Fruit fly (Drosophila melanogaster) whole organism, embryonic: ENCODE results near the gene RpL37A.

Experiments
- Abd-B ChIP-seq: fragments of 200-800 bp; sonication (Bioruptor generic); optimal IDR thresholded peaks from 2 replicates; lab custom pipeline; 2018; ENCODE audit warnings: missing biosample characterization, mild to moderate bottlenecking, missing genetic modification characterization, moderate library complexity
- Ada2b ChIP-seq: fragments of 200-800 bp; sonication (Bioruptor generic); IDR thresholded peaks from 2 replicates; pipeline ENCODE4 v1.3.6; 2022; ENCODE audit warnings: missing biosample characterization, missing genetic modification characterization
- Adf1 ChIP-seq: fragments of 200-800 bp; sonication (Bioruptor generic); IDR thresholded peaks from 2 replicates; pipeline ENCODE4 v1.3.6; 2022; ENCODE audit warnings: missing biosample characterization, missing genetic modification characterization
- Antp ChIP-seq: fragments of 200-800 bp; sonication (Bioruptor generic); optimal IDR thresholded peaks from 3 replicates; lab custom pipeline; 2016; ENCODE audit warnings: missing biosample characterization, missing genetic modification characterization
- CG10565 ChIP-seq: fragments of 200-800 bp; sonication (Bioruptor generic); optimal IDR thresholded peaks from 3 replicates; lab custom pipeline; 2016; ENCODE audit warnings: missing biosample characterization, mild to moderate bottlenecking, missing genetic modification characterization
- CG10979 ChIP-seq: fragments of 200-800 bp; sonication (Bioruptor generic); optimal IDR thresholded peaks from 2 replicates; lab custom pipeline; 2018; ENCODE audit warnings: missing biosample characterization, mild to moderate bottlenecking, missing genetic modification characterization, moderate library complexity
- CG11504 ChIP-seq: fragments of 200-800 bp; sonication (Bioruptor generic); optimal IDR thresholded peaks from 3 replicates; lab custom pipeline; 2019; ENCODE audit warnings: missing biosample characterization, mild to moderate bottlenecking, missing genetic modification characterization, moderate library complexity
- CG12659 ChIP-seq: fragments of 200-800 bp; sonication (Bioruptor generic); optimal IDR thresholded peaks from 3 replicates; lab custom pipeline; 2017; ENCODE audit warnings: mild to moderate bottlenecking, missing biosample characterization, missing genetic modification reagents, missing genetic modification characterization
- CG13424 ChIP-seq: fragments of 200-800 bp; sonication (Bioruptor generic); optimal IDR thresholded peaks from 2 replicates; lab custom pipeline; 2019; ENCODE audit warnings: missing biosample characterization, mild to moderate bottlenecking, missing genetic modification characterization, moderate library complexity
- CG14441 ChIP-seq: fragments of 200-800 bp; sonication (Bioruptor generic); IDR thresholded peaks from 2 replicates; pipeline ENCODE4 v1.3.6; 2022; ENCODE audit warnings: missing biosample characterization, missing genetic modification characterization
- CG14710 ChIP-seq: fragments of 200-800 bp; sonication (Bioruptor generic); optimal IDR thresholded peaks from 3 replicates; lab custom pipeline; 2019; ENCODE audit warnings: missing biosample characterization, mild to moderate bottlenecking, missing genetic modification characterization, moderate library complexity
- CG15601 ChIP-seq: fragments of 200-800 bp; sonication (Bioruptor generic); optimal IDR thresholded peaks from 3 replicates; lab custom pipeline; 2019; ENCODE audit warnings: missing biosample characterization, mild to moderate bottlenecking, missing genetic modification characterization, moderate library complexity
- CG1603 ChIP-seq: fragments of 200-800 bp; sonication (Bioruptor generic); optimal IDR thresholded peaks from 2 replicates; lab custom pipeline; 2019; ENCODE audit warnings: missing biosample characterization, mild to moderate bottlenecking, missing genetic modification characterization, moderate library complexity
- CG1647 ChIP-seq: fragments of 200-800 bp; sonication (Bioruptor generic); optimal IDR thresholded peaks from 3 replicates; lab custom pipeline; 2016; ENCODE audit warnings: missing biosample characterization, missing genetic modification characterization
- CG17359 ChIP-seq: fragments of 200-800 bp; sonication (Bioruptor generic); optimal IDR thresholded peaks from 3 replicates; lab custom pipeline; 2018; ENCODE audit warnings: missing biosample characterization, mild to moderate bottlenecking, missing genetic modification characterization, moderate library complexity
- CG17802 ChIP-seq: fragments of 200-800 bp; sonication (Bioruptor generic); optimal IDR thresholded peaks from 2 replicates; lab custom pipeline; 2018; ENCODE audit warnings: missing biosample characterization, mild to moderate bottlenecking, missing genetic modification characterization, moderate library complexity
- CG2889 ChIP-seq: fragments of 200-800 bp; sonication (Bioruptor generic); IDR thresholded peaks from 3 replicates; pipeline ENCODE4 v1.3.6; 2022; ENCODE audit warnings: missing biosample characterization, missing genetic modification characterization
- CG3407 ChIP-seq: fragments of 200-800 bp; sonication (Bioruptor generic); optimal IDR thresholded peaks from 2 replicates; lab custom pipeline; 2018; ENCODE audit warnings: missing biosample characterization, mild to moderate bottlenecking, missing genetic modification characterization
- CG3995 ChIP-seq: fragments of 200-800 bp; sonication (Bioruptor generic); optimal IDR thresholded peaks from 3 replicates; lab custom pipeline; 2016; ENCODE audit warnings: missing biosample characterization, missing genetic modification characterization
- CG4404 ChIP-seq: fragments of 200-800 bp; sonication (Bioruptor generic); IDR thresholded peaks from 2 replicates; pipeline ENCODE4 v1.3.6; 2022; ENCODE audit warnings: missing biosample characterization, missing genetic modification characterization
- CG4854 ChIP-seq: fragments of 200-800 bp; sonication (Bioruptor generic); optimal IDR thresholded peaks from 2 replicates; lab custom pipeline; 2016; ENCODE audit warnings: missing biosample characterization, missing genetic modification characterization, inconsistent platforms
- CG6254 ChIP-seq: fragments of 200-800 bp; sonication (Bioruptor generic); optimal IDR thresholded peaks from 3 replicates; lab custom pipeline; 2017; ENCODE audit warnings: mild to moderate bottlenecking, missing biosample characterization, missing genetic modification reagents, missing genetic modification characterization
- CG6854 ChIP-seq: fragments of 200-800 bp; sonication (Bioruptor generic); optimal IDR thresholded peaks from 3 replicates; lab custom pipeline; 2017; ENCODE audit warnings: missing biosample characterization, mild to moderate bottlenecking, missing genetic modification characterization
- CG8944 ChIP-seq: fragments of 200-800 bp; sonication (Bioruptor generic); optimal IDR thresholded peaks from 3 replicates; lab custom pipeline; 2016; ENCODE audit warnings: missing biosample characterization, missing genetic modification characterization
- HLH4C ChIP-seq: fragments of 200-800 bp; sonication (Bioruptor generic); IDR thresholded peaks from 3 replicates; pipeline ENCODE4 v1.3.6; 2022; ENCODE audit warnings: missing biosample characterization, missing genetic modification characterization; ENCODE audit not compliant: partially characterized antibody
- Jarid2 ChIP-seq: fragments of 200-800 bp; sonication (Bioruptor generic); optimal IDR thresholded peaks from 3 replicates; lab custom pipeline; 2017; ENCODE audit warnings: mild to moderate bottlenecking, missing biosample characterization, missing genetic modification reagents, missing genetic modification characterization
- MTF-1 ChIP-seq: fragments of 200-800 bp; sonication (Bioruptor generic); optimal IDR thresholded peaks from 2 replicates; lab custom pipeline; 2018; ENCODE audit warnings: missing biosample characterization, mild to moderate bottlenecking, missing genetic modification characterization, borderline replicate concordance
- Myb ChIP-seq: fragments of 200-800 bp; sonication (Bioruptor generic); optimal IDR thresholded peaks from 2 replicates; lab custom pipeline; 2016; ENCODE audit warnings: missing biosample characterization, missing genetic modification characterization
- Oaz ChIP-seq: fragments of 200-800 bp; sonication (Bioruptor generic); IDR thresholded peaks from 2 replicates; pipeline ENCODE4 v1.3.6; 2022; ENCODE audit warnings: missing biosample characterization, missing genetic modification characterization
- Opbp ChIP-seq: fragments of 200-800 bp; sonication (Bioruptor generic); IDR thresholded peaks from 3 replicates; pipeline ENCODE4 v1.3.6; 2022; ENCODE audit warnings: missing biosample characterization, missing genetic modification characterization; ENCODE audit not compliant: partially characterized antibody
- Rfx ChIP-seq: fragments of 200-800 bp; sonication (Bioruptor generic); IDR thresholded peaks from 2 replicates; pipeline ENCODE4 v1.3.6; 2022; ENCODE audit warnings: missing biosample characterization, missing genetic modification characterization
- Sin3A ChIP-seq: fragments of >200 bp; optimal IDR thresholded peaks from 2 replicates; lab custom pipeline; 2018
- Spps ChIP-seq: fragments of 200-800 bp; sonication (Bioruptor generic); optimal IDR thresholded peaks from 2 replicates; lab custom pipeline; 2018; ENCODE audit warnings: missing biosample characterization, mild to moderate bottlenecking, missing genetic modification characterization
- Trl ChIP-seq, 3 experiments: fragments of >200 bp in 2 of 3; fragments of 200-800 bp in 1 of 3; sonication (Bioruptor generic) in 1 of 3; optimal IDR thresholded peaks; 2 replicates in 1 of 3; 3 replicates in 2 of 3; lab custom pipeline; 2016 to 2017; ENCODE audit warnings: missing biosample characterization in 1 of 3, missing genetic modification characterization in 1 of 3
- ato ChIP-seq: fragments of 200-800 bp; sonication (Bioruptor generic); IDR thresholded peaks from 2 replicates; pipeline ENCODE4 v1.3.6; 2022; ENCODE audit warnings: missing biosample characterization, missing genetic modification characterization; ENCODE audit not compliant: partially characterized antibody
- chn ChIP-seq: fragments of 200-800 bp; sonication (Bioruptor generic); optimal IDR thresholded peaks from 2 replicates; lab custom pipeline; 2016; ENCODE audit warnings: missing biosample characterization, missing genetic modification characterization
- corto ChIP-seq: fragments of 200-800 bp; sonication (Bioruptor generic); optimal IDR thresholded peaks from 2 replicates; lab custom pipeline; 2016; ENCODE audit warnings: missing biosample characterization, mild to moderate bottlenecking, missing genetic modification characterization, moderate library complexity
- eyg ChIP-seq: fragments of 200-800 bp; sonication (Bioruptor generic); optimal IDR thresholded peaks from 3 replicates; lab custom pipeline; 2016; ENCODE audit warnings: missing biosample characterization, missing genetic modification characterization
- her ChIP-seq: fragments of 200-800 bp; sonication (Bioruptor generic); optimal IDR thresholded peaks from 2 replicates; lab custom pipeline; 2016; ENCODE audit warnings: missing biosample characterization, missing genetic modification characterization
- otp ChIP-seq: fragments of 200-800 bp; sonication (Bioruptor generic); IDR thresholded peaks from 3 replicates; pipeline ENCODE4, ENCODE4 v1.3.6; 2022; ENCODE audit warnings: missing biosample characterization, missing genetic modification characterization
- phol ChIP-seq: fragments of 200-800 bp; sonication (Bioruptor generic); optimal IDR thresholded peaks from 3 replicates; lab custom pipeline; 2018; ENCODE audit warnings: missing biosample characterization, mild to moderate bottlenecking, missing genetic modification characterization, moderate library complexity
- row ChIP-seq: fragments of 200-800 bp; sonication (Bioruptor generic); IDR thresholded peaks from 3 replicates; pipeline ENCODE4 v1.3.6; 2022; ENCODE audit warnings: missing biosample characterization, missing genetic modification characterization
- scrt ChIP-seq: fragments of 200-800 bp; sonication (Bioruptor generic); optimal IDR thresholded peaks from 2 replicates; lab custom pipeline; 2018; ENCODE audit warnings: missing biosample characterization, mild to moderate bottlenecking, missing genetic modification characterization, moderate library complexity
- stwl ChIP-seq: fragments of 200-800 bp; sonication (Bioruptor generic); optimal IDR thresholded peaks from 3 replicates; lab custom pipeline; 2018; ENCODE audit warnings: missing biosample characterization, mild to moderate bottlenecking, missing genetic modification characterization, moderate library complexity
- sug ChIP-seq: fragments of 200-800 bp; optimal IDR thresholded peaks from 2 replicates; lab custom pipeline; 2019; ENCODE audit warnings: missing biosample characterization, mild to moderate bottlenecking, missing genetic modification characterization, moderate library complexity
- tio ChIP-seq: fragments of 200-800 bp; sonication (Bioruptor generic); optimal IDR thresholded peaks from 2 replicates; lab custom pipeline; 2017; ENCODE audit warnings: missing biosample characterization, missing genetic modification characterization, inconsistent platforms
- tna ChIP-seq: fragments of 200-800 bp; sonication (Bioruptor generic); IDR thresholded peaks from 2 replicates; pipeline ENCODE4 v1.3.6; 2022; ENCODE audit warnings: missing biosample characterization, missing genetic modification characterization; ENCODE audit not compliant: partially characterized antibody
- zen ChIP-seq: fragments of 200-800 bp; sonication (Bioruptor generic); optimal IDR thresholded peaks from 3 replicates; lab custom pipeline; 2018; ENCODE audit warnings: missing biosample characterization, mild to moderate bottlenecking, missing genetic modification characterization, moderate library complexity

RpL37A gene

DNA sequence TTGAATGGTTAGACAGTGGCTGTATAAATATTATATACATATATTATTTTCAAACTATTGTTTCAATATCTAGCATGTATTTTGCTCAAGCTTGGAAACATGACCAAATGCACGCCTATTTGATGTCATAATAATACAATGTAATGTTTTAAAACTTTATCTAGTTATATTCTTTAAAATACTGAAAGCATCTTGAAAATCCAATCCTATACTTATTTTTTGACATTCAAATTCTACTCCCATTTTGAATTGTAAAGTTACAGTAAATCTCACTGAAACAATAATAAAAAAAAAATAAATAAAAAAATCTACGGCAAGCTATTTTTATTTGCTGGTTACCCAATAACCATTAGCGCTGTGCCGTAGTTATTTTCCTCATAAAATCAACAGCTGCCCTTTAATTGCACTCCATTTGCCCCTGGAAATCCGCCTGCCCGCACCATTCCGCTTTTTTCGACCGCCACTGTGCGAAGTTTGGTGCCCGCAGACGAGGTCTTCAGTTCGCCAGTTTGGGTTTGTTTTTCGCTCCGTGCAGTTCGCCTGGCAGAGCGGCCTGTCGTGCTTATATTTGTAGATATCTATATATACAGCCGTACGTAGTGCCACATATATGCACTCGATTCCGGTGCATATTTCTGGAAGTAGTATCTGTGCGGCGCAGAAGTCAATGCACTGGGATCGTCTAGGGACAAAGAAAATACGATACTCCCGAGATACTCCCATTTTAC, 25.7 kb upstream of the RpL37A start (continued):
- TF ChIP-seq Ada2b (GFP tag; lab: Robert Waterston, UW) (no peak), CG4404 (peak; percentile 27; the same call in 1 of the 2 replicates), Trl (optimal IDR thresholded peaks at IDR 0.05; lab: Kevin White, UChicago) (no peak), Trl (GFP tag; optimal IDR thresholded peaks at IDR 0.05; lab: Kevin White, UChicago) (no peak), CG13424 (tag; lab: Kevin White, UChicago) (peak; percentile 70), CG10565 (GFP tag; lab: Kevin White, UChicago) (no peak), Antp (peak; percentile 39), Spps (tag; lab: Kevin White, UChicago) (no peak), CG14710 (tag; lab: Kevin White, UChicago) (peak; percentile 39), CG17802 (tag; lab: Kevin White, UChicago) (no peak), CG17359 (tag; lab: Kevin White, UChicago) (peak; percentile 46), CG3995 (GFP tag; lab: Kevin White, UChicago) (no peak), eyg (GFP tag; lab: Kevin White, UChicago) (no peak), CG6254 (GFP tag; lab: Kevin White, UChicago) (peak; percentile 30), Adf1 (no peak), Opbp (0 out of 3 replicates have a peak, but pooled peaks have one; percentile 8), CG4854 (GFP tag; lab: Kevin White, UChicago) (no peak), tna (GFP tag; lab: Robert Waterston, UW) (no peak), Jarid2 (GFP tag; lab: Kevin White, UChicago) (peak; percentile 29), Rfx (peak; percentile 63), Myb (GFP tag; lab: Kevin White, UChicago) (peak; percentile 18), CG1647 (GFP tag; lab: Kevin White, UChicago) (no peak), stwl (tag; lab: Kevin White, UChicago) (no peak), CG3407 (GFP tag; lab: Kevin White, UChicago) (peak; percentile 21), chn (peak; percentile 51), row (GFP tag; lab: Robert Waterston, UW) (peak; percentile 71), HLH4C (GFP tag; lab: Robert Waterston, UW) (no peak), tio (GFP tag; lab: Kevin White, UChicago) (peak; percentile 24), scrt (no peak), MTF-1 (GFP tag; lab: Kevin White, UChicago) (peak; percentile 5), CG6854 (no peak), CG15601 (tag; lab: Kevin White, UChicago) (peak; percentile 18), CG11504 (tag; lab: Kevin White, UChicago) (peak; percentile 79), ato (no peak), CG8944 (GFP tag; lab: Kevin White, UChicago) (peak; percentile 53), sug (tag; lab: Kevin White, UChicago) (no peak), CG1603 (tag; lab: Kevin White, UChicago) (peak; percentile 14), CG12659 (GFP tag; lab: Kevin White, UChicago) (peak; percentile 65), otp (GFP tag; lab: Robert Waterston, UW) (no peak), her (GFP tag; lab: Kevin White, UChicago) (peak; percentile 34), CG2889 (GFP tag; lab: Robert Waterston, UW) (no peak; the same call in 2 of the 3 replicates), corto (no peak), zen (tag; lab: Kevin White, UChicago) (no peak), phol (tag; lab: Kevin White, UChicago) (peak; percentile 65), Sin3A (lab: Kevin White, UChicago) (no peak), CG10979 (tag; lab: Kevin White, UChicago) (peak; percentile 54), Oaz (GFP tag; lab: Robert Waterston, UW) (no peak), CG14441 (GFP tag; lab: Robert Waterston, UW) (peak; percentile 67), Abd-B (GFP tag; lab: Kevin White, UChicago) (peak; percentile 24)
